5 worm cellular contexts compared by ENCODE assay signal in genomic region chrX:7334302-7334724, ce11.
A peak's percentile ranks its signal among the peaks of the same experiment; 100 is the strongest.
TF ChIP-seq lines count a peak whose summit lies in the region.

Gene epg-7, plus strand, starts transcription at chrX:7334714.

TF ChIP-seq in whole organism, L1 larva, 84 proteins besides CTCF, POLR2A, EP300 and RAD21 (continues in another document):
- TF ChIP-seq tbx-2 (tag; optimal IDR thresholded peaks at IDR 0.05; lab: Kevin White, UChicago) (peak; percentile 98), jun-1 (tag; optimal IDR thresholded peaks at IDR 0.05; lab: Kevin White, UChicago) (peak; percentile 95), lin-14 (GFP tag; optimal IDR thresholded peaks at IDR 0.05; lab: Kevin White, UChicago) (peak; percentile 99), mep-1 (tag; optimal IDR thresholded peaks at IDR 0.05; lab: Kevin White, UChicago) (peak; percentile 95), egl-13 (tag; optimal IDR thresholded peaks at IDR 0.05; lab: Kevin White, UChicago) (peak; percentile 95), unc-30 (tag; optimal IDR thresholded peaks at IDR 0.05; lab: Kevin White, UChicago) (no peak), nhr-12 (tag; optimal IDR thresholded peaks at IDR 0.05; lab: Kevin White, UChicago) (no peak), skn-1 (tag; optimal IDR thresholded peaks at IDR 0.05; lab: Kevin White, UChicago) (peak; percentile 50), nhr-76 (tag; optimal IDR thresholded peaks at IDR 0.05; lab: Kevin White, UChicago) (no peak), lsy-2 (tag; optimal IDR thresholded peaks at IDR 0.05; lab: Kevin White, UChicago) (peak; percentile 89 to 93), nhr-20 (tag; optimal IDR thresholded peaks at IDR 0.05; lab: Kevin White, UChicago) (peak; percentile 98), unc-86 (tag; optimal IDR thresholded peaks at IDR 0.05; lab: Kevin White, UChicago) (peak; percentile 94), sox-4 (tag; optimal IDR thresholded peaks at IDR 0.05; lab: Kevin White, UChicago) (peak; percentile 86), egl-27 (tag; optimal IDR thresholded peaks at IDR 0.05; lab: Kevin White, UChicago) (peak; percentile 42 to 46), nhr-11 (tag; optimal IDR thresholded peaks at IDR 0.05; lab: Kevin White, UChicago) (peak; percentile 71), C04F5.9 (tag; optimal IDR thresholded peaks at IDR 0.05; lab: Kevin White, UChicago) (peak; percentile 72), ceh-90 (tag; optimal IDR thresholded peaks at IDR 0.05; lab: Kevin White, UChicago) (no peak), hpl-2 (GFP tag; optimal IDR thresholded peaks at IDR 0.05; lab: Kevin White, UChicago) (peak; percentile 51), elt-2 (tag; optimal IDR thresholded peaks at IDR 0.05; lab: Kevin White, UChicago) (peak; percentile 89)

TF ChIP-seq in whole organism, L3 larva, 47 proteins besides CTCF, POLR2A, EP300 and RAD21 (continues in another document):
- no peak for TF ChIP-seq nhr-12 (tag; optimal IDR thresholded peaks at IDR 0.05; lab: Kevin White, UChicago)
- TF ChIP-seq skn-1 (tag; optimal IDR thresholded peaks at IDR 0.05; lab: Kevin White, UChicago) = peak; percentile 70
- no peak for TF ChIP-seq ztf-11 (tag; optimal IDR thresholded peaks at IDR 0.05; lab: Kevin White, UChicago)
- no peak for TF ChIP-seq ceh-9 (tag; optimal IDR thresholded peaks at IDR 0.05; lab: Kevin White, UChicago)
- no peak for TF ChIP-seq unc-39 (tag; optimal IDR thresholded peaks at IDR 0.05; lab: Kevin White, UChicago)
- TF ChIP-seq mdl-1 (tag; optimal IDR thresholded peaks at IDR 0.05; lab: Kevin White, UChicago) = peak; percentile 77
- no peak for TF ChIP-seq sea-2 (GFP tag; optimal IDR thresholded peaks at IDR 0.05; lab: Kevin White, UChicago)
- TF ChIP-seq ceh-82 (tag; optimal IDR thresholded peaks at IDR 0.05; lab: Kevin White, UChicago) = no peak
- TF ChIP-seq lin-39 (tag; optimal IDR thresholded peaks at IDR 0.05; lab: Kevin White, UChicago) = peak; percentile 99
- TF ChIP-seq ZK546.5 (tag; optimal IDR thresholded peaks at IDR 0.05; lab: Kevin White, UChicago) = no peak
- TF ChIP-seq unc-62 (GFP tag; optimal IDR thresholded peaks at IDR 0.05; lab: Kevin White, UChicago) = peak; percentile 56
- TF ChIP-seq pha-4 (tag; optimal IDR thresholded peaks at IDR 0.05; lab: Kevin White, UChicago) = peak; percentile 93
- peak; percentile 9 for TF ChIP-seq fos-1 (tag; optimal IDR thresholded peaks at IDR 0.05; lab: Kevin White, UChicago)
- TF ChIP-seq egl-5 (tag; optimal IDR thresholded peaks at IDR 0.05; lab: Kevin White, UChicago) = peak; percentile 96
- TF ChIP-seq egl-27 (tag; optimal IDR thresholded peaks at IDR 0.05; lab: Kevin White, UChicago) = peak; percentile 70
- TF ChIP-seq nhr-43 (tag; optimal IDR thresholded peaks at IDR 0.05; lab: Kevin White, UChicago; ENCODE audit: poor library complexity, severe bottlenecking) = peak; percentile 92
- peak; percentile 54 for TF ChIP-seq pqm-1 (tag; optimal IDR thresholded peaks at IDR 0.05; lab: Kevin White, UChicago)
- TF ChIP-seq nhr-237 (tag; optimal IDR thresholded peaks at IDR 0.05; lab: Kevin White, UChicago) = no peak
- peak; percentile 96 for TF ChIP-seq jun-1 (tag; optimal IDR thresholded peaks at IDR 0.05; lab: Kevin White, UChicago)

TF ChIP-seq in whole organism, early embryonic, 17 proteins besides CTCF, POLR2A, EP300 and RAD21:
- no peak for TF ChIP-seq tra-4 (tag; optimal IDR thresholded peaks at IDR 0.05; lab: Kevin White, UChicago)
- TF ChIP-seq F13C5.2 (tag; optimal IDR thresholded peaks at IDR 0.05; lab: Kevin White, UChicago) = peak; percentile 42
- no peak for TF ChIP-seq hnd-1 (tag; optimal IDR thresholded peaks at IDR 0.05; lab: Kevin White, UChicago)
- no peak for TF ChIP-seq ets-7 (tag; optimal IDR thresholded peaks at IDR 0.05; lab: Kevin White, UChicago)
- TF ChIP-seq hmg-4 (GFP tag; optimal IDR thresholded peaks at IDR 0.05; lab: Kevin White, UChicago) = peak; percentile 78
- TF ChIP-seq tbx-37 (GFP tag; conservative IDR thresholded peaks at IDR 0.05; lab: Robert Waterston, UW) = no peak
- no peak for TF ChIP-seq scrt-1 (GFP tag; IDR thresholded peaks at IDR 0.05; lab: Robert Waterston, UW)
- TF ChIP-seq aly-1 (tag; optimal IDR thresholded peaks at IDR 0.05; lab: Kevin White, UChicago) = no peak

TF ChIP-seq in whole organism, midembryonic, 9 proteins besides CTCF, POLR2A, EP300 and RAD21:
- no peak for TF ChIP-seq ztf-29 (GFP tag; IDR thresholded peaks at IDR 0.05; lab: Robert Waterston, UW)
- TF ChIP-seq cog-1 (tag; optimal IDR thresholded peaks at IDR 0.05; lab: Kevin White, UChicago) = peak; percentile 73
- TF ChIP-seq T22C8.4 (GFP tag; IDR thresholded peaks at IDR 0.05; lab: Robert Waterston, UW) = no peak
- no peak for TF ChIP-seq ref-1 (GFP tag; conservative IDR thresholded peaks at IDR 0.05; lab: Robert Waterston, UW)
- TF ChIP-seq med-1 (GFP tag; optimal IDR thresholded peaks at IDR 0.05; lab: Kevin White, UChicago; ENCODE audit: insufficient read depth) = no peak
- no peak for TF ChIP-seq klf-2 (GFP tag; conservative IDR thresholded peaks at IDR 0.05; lab: Robert Waterston, UW)
- no peak for TF ChIP-seq tab-1 (GFP tag; IDR thresholded peaks at IDR 0.05; lab: Robert Waterston, UW)
- TF ChIP-seq ztf-23 (GFP tag; IDR thresholded peaks at IDR 0.05; lab: Robert Waterston, UW) = peak; percentile 59
- no peak for TF ChIP-seq flt-1 (GFP tag; IDR thresholded peaks at IDR 0.05; lab: Robert Waterston, UW)

TF ChIP-seq in whole organism, young adult, 124 proteins besides CTCF, POLR2A, EP300 and RAD21 (continues in another document):
- TF ChIP-seq mxl-1 (tag; optimal IDR thresholded peaks at IDR 0.05; lab: Kevin White, UChicago) = no peak
- TF ChIP-seq hmg-1.2 (GFP tag; IDR thresholded peaks at IDR 0.05; lab: Robert Waterston, UW) = peak; percentile 88
- TF ChIP-seq unc-130 (GFP tag; optimal IDR thresholded peaks at IDR 0.05; lab: Kevin White, UChicago) = no peak
- TF ChIP-seq ceh-100 (GFP tag; IDR thresholded peaks at IDR 0.05; lab: Robert Waterston, UW) = no peak
- TF ChIP-seq nhr-90 (tag; optimal IDR thresholded peaks at IDR 0.05; lab: Kevin White, UChicago) = peak; percentile 40
- TF ChIP-seq attf-6 (GFP tag; IDR thresholded peaks at IDR 0.05; lab: Robert Waterston, UW) = no peak
- TF ChIP-seq cebp-1 (GFP tag; IDR thresholded peaks at IDR 0.05; lab: Robert Waterston, UW) = peak; percentile 86
- TF ChIP-seq cebp-1 (tag; optimal IDR thresholded peaks at IDR 0.05; lab: Kevin White, UChicago) = peak; percentile 96
- peak; percentile 62 for TF ChIP-seq tlf-1 (GFP tag; optimal IDR thresholded peaks at IDR 0.05; lab: Kevin White, UChicago)
- no peak for TF ChIP-seq F10E7.11 (tag; optimal IDR thresholded peaks at IDR 0.05; lab: Kevin White, UChicago)
- TF ChIP-seq let-526 (GFP tag; IDR thresholded peaks at IDR 0.05; lab: Robert Waterston, UW) = peak; percentile 88
- TF ChIP-seq D2030.7 (GFP tag; IDR thresholded peaks at IDR 0.05; lab: Robert Waterston, UW) = no peak
- TF ChIP-seq lin-26 (GFP tag; IDR thresholded peaks at IDR 0.05; lab: Robert Waterston, UW) = no peak
- peak; percentile 81 for TF ChIP-seq mcd-1 (GFP tag; IDR thresholded peaks at IDR 0.05; lab: Robert Waterston, UW)
- TF ChIP-seq B0261.1 (tag; optimal IDR thresholded peaks at IDR 0.05; lab: Kevin White, UChicago) = peak; percentile 5
- peak; percentile 90 for TF ChIP-seq ztf-26 (tag; optimal IDR thresholded peaks at IDR 0.05; lab: Kevin White, UChicago)
- TF ChIP-seq B0336.3 (GFP tag; IDR thresholded peaks at IDR 0.05; lab: Robert Waterston, UW) = peak; percentile 88
- peak; percentile 49 for TF ChIP-seq F23B12.7 (tag; optimal IDR thresholded peaks at IDR 0.05; lab: Kevin White, UChicago; ENCODE audit: insufficient read depth)
- peak; percentile 83; the same call in 1 of the 2 replicates for TF ChIP-seq egl-44 (GFP tag; IDR thresholded peaks at IDR 0.05; lab: Robert Waterston, UW)
- no peak for TF ChIP-seq nhr-120 (GFP tag; IDR thresholded peaks at IDR 0.05; lab: Robert Waterston, UW)
- TF ChIP-seq bed-2 (GFP tag; IDR thresholded peaks at IDR 0.05; lab: Robert Waterston, UW) = 0 out of 2 replicates have a peak, but pooled peaks have one; percentile 10
- TF ChIP-seq atf-7 (tag; optimal IDR thresholded peaks at IDR 0.05; lab: Kevin White, UChicago) = peak; percentile 83
- TF ChIP-seq Y95B8A.8 (GFP tag; IDR thresholded peaks at IDR 0.05; lab: Robert Waterston, UW) = 0 out of 2 replicates have a peak, but pooled peaks have one; percentile 35
- no peak for TF ChIP-seq hlh-26 (GFP tag; conservative IDR thresholded peaks at IDR 0.05; lab: Robert Waterston, UW)
- TF ChIP-seq aptf-3 (GFP tag; IDR thresholded peaks at IDR 0.05; lab: Robert Waterston, UW) = no peak
- no peak for TF ChIP-seq him-1 (tag; optimal IDR thresholded peaks at IDR 0.05; lab: Kevin White, UChicago)
- TF ChIP-seq bed-1 (GFP tag; IDR thresholded peaks at IDR 0.05; lab: Robert Waterston, UW) = no peak
- peak; percentile 78 for TF ChIP-seq pbrm-1 (GFP tag; IDR thresholded peaks at IDR 0.05; lab: Robert Waterston, UW)
- no peak for TF ChIP-seq F33H1.4 (GFP tag; IDR thresholded peaks at IDR 0.05; lab: Robert Waterston, UW)
- peak; percentile 64 for TF ChIP-seq lin-54 (GFP tag; optimal IDR thresholded peaks at IDR 0.05; lab: Kevin White, UChicago)
- TF ChIP-seq dpff-1 (tag; optimal IDR thresholded peaks at IDR 0.05; lab: Kevin White, UChicago) = no peak
- TF ChIP-seq hmg-20 (GFP tag; IDR thresholded peaks at IDR 0.05; lab: Robert Waterston, UW) = peak; percentile 64
- TF ChIP-seq ztf-6 (GFP tag; IDR thresholded peaks at IDR 0.05; lab: Robert Waterston, UW) = peak; percentile 80; the same call in 1 of the 2 replicates
- peak; percentile 90 for TF ChIP-seq chd-7 (tag; optimal IDR thresholded peaks at IDR 0.05; lab: Kevin White, UChicago)
- TF ChIP-seq madf-10 (tag; optimal IDR thresholded peaks at IDR 0.05; lab: Kevin White, UChicago) = peak; percentile 80
- peak; percentile 35 for TF ChIP-seq die-1 (tag; optimal IDR thresholded peaks at IDR 0.05; lab: Kevin White, UChicago)
- TF ChIP-seq snpc-4 (GFP tag; optimal IDR thresholded peaks at IDR 0.05; lab: Kevin White, UChicago) = peak; percentile 33
- peak; percentile 50 to 72 (median 62) for TF ChIP-seq snpc-4 (tag; optimal IDR thresholded peaks at IDR 0.05; lab: Kevin White, UChicago)
- TF ChIP-seq egrh-3 (GFP tag; IDR thresholded peaks at IDR 0.05; lab: Robert Waterston, UW) = peak; percentile 47; the same call in 1 of the 2 replicates
- no peak for TF ChIP-seq dpl-1 (GFP tag; optimal IDR thresholded peaks at IDR 0.05; lab: Kevin White, UChicago)
- TF ChIP-seq fkh-3 (tag; optimal IDR thresholded peaks at IDR 0.05; lab: Kevin White, UChicago) = no peak
- peak; percentile 82 for TF ChIP-seq rcor-1 (GFP tag; IDR thresholded peaks at IDR 0.05; lab: Robert Waterston, UW)
- TF ChIP-seq K12H6.12 (tag; optimal IDR thresholded peaks at IDR 0.05; lab: Kevin White, UChicago) = peak; percentile 95
- peak; percentile 74 for TF ChIP-seq ZK185.1 (tag; optimal IDR thresholded peaks at IDR 0.05; lab: Kevin White, UChicago; ENCODE audit: poor library complexity, severe bottlenecking)

Comparison
In these comparisons a context has a peak if more than half of its experiments do, and no peak if none do; other contexts are left out.
1. Of the 8 proteins assayed by ChIP-seq in both whole organism, young adult and whole organism, L1 larva: peak only in whole organism, young adult: none; only in whole organism, L1 larva: ama-1, dpl-1, efl-1 and unc-130; in both: nhr-90 and snpc-4; in neither: 1; mixed calls (peak in some experiments, not most) for 1.